Worm (Caenorhabditis elegans) whole organism, early embryonic: ENCODE results near the gene ints-11.

ENCODE experiments used
- B0310.2 ChIP-seq: sonication (generic microtip); optimal IDR thresholded peaks from 2 replicates; lab custom pipeline; 2016; ENCODE audit warnings: mild to moderate bottlenecking, missing genetic modification characterization, missing compliant biosample characterization
- ama-1 ChIP-seq: fragments of 150-350 bp; optimal IDR thresholded peaks from 2 replicates; lab custom pipeline; 2014
- ceh-13 ChIP-seq: fragments of 200-800 bp; sonication (Bioruptor generic); optimal IDR thresholded peaks from 2 replicates; lab custom pipeline; 2018; ENCODE audit warnings: mild to moderate bottlenecking, missing genetic modification characterization, missing compliant biosample characterization
- ceh-36 ChIP-seq: sonication (generic microtip); optimal IDR thresholded peaks from 2 replicates; lab custom pipeline; 2016; ENCODE audit warnings: missing genetic modification characterization, inconsistent platforms, missing compliant biosample characterization
- ets-7 ChIP-seq: sonication (generic microtip); optimal IDR thresholded peaks from 2 replicates; lab custom pipeline; 2016; ENCODE audit warnings: missing genotype, missing genetic modification characterization, missing compliant biosample characterization
- hmbx-1 ChIP-seq: sonication (generic microtip); optimal IDR thresholded peaks from 2 replicates; lab custom pipeline; 2016; ENCODE audit warnings: mild to moderate bottlenecking, missing genetic modification characterization, missing compliant biosample characterization
- hmg-4 ChIP-seq: fragments of 200-800 bp; sonication (Bioruptor generic); optimal IDR thresholded peaks from 2 replicates; lab custom pipeline; 2018; ENCODE audit warnings: mild to moderate bottlenecking, missing genetic modification characterization, missing compliant biosample characterization
- hnd-1 ChIP-seq: sonication (generic microtip); optimal IDR thresholded peaks from 2 replicates; lab custom pipeline; 2016; ENCODE audit warnings: missing genetic modification characterization, missing compliant biosample characterization
- pes-1 ChIP-seq: fragments of 200-800 bp; sonication (Bioruptor generic); IDR thresholded peaks from 2 replicates; pipeline ENCODE4 v1.3.6; 2022; ENCODE audit warnings: missing genetic modification reagents, missing genetic modification characterization, missing compliant biosample characterization
- scrt-1 ChIP-seq: fragments of 200-800 bp; sonication (Bioruptor generic); IDR thresholded peaks from 2 replicates; pipeline ENCODE4 v1.3.6; 2022; ENCODE audit warnings: missing genetic modification characterization, missing compliant biosample characterization
- tbx-37 ChIP-seq: fragments of 200-800 bp; sonication (Bioruptor generic); conservative IDR thresholded peaks from 2 replicates; pipeline ENCODE4 v1.3.6; 2022; ENCODE audit warnings: missing genetic modification reagents, missing genetic modification characterization, missing compliant biosample characterization

ints-11 gene

ce11 chrII:8092537-8092936 is 50.7 kb downstream of the ints-11 start, which contains the start of gene ltd-1:
Gene ltd-1, minus strand, starts transcription at chrII:8092754.
- TF ChIP-seq tbx-37 (GFP tag; lab: Robert Waterston, UW) (no peak), hnd-1 (tag; lab: Kevin White, UChicago) (no peak), ama-1 (no peak), ceh-13 (GFP tag; lab: Kevin White, UChicago) (no peak), ets-7 (tag; lab: Kevin White, UChicago) (no peak), pes-1 (GFP tag; lab: Robert Waterston, UW) (no peak), hmbx-1 (tag; lab: Kevin White, UChicago) (no peak), B0310.2 (tag; lab: Kevin White, UChicago) (no peak)

- TF ChIP-seq ceh-36 (tag; lab: Kevin White, UChicago) (no peak), ama-1 (peak; percentile 66), pes-1 (GFP tag; lab: Robert Waterston, UW) (no peak), scrt-1 (GFP tag; lab: Robert Waterston, UW) (no peak), hmg-4 (GFP tag; lab: Kevin White, UChicago) (peak; percentile 20)
Measured at ce11 chrII:8091528-8091927, 51.8 kb downstream of the ints-11 start.
